Worm (Caenorhabditis elegans) whole organism, young adult: ENCODE data around the gene fipr-3.

ENCODE experiments used
- B0019.2 ChIP-seq: fragments of 200-800 bp; sonication (Bioruptor generic); conservative IDR thresholded peaks from 2 replicates; pipeline ENCODE4 v1.3.6; 2022; ENCODE audit warnings: missing genetic modification reagents, missing genetic modification characterization, missing compliant biosample characterization
- F10E7.11 ChIP-seq: sonication (generic microtip); optimal IDR thresholded peaks from 2 replicates; lab custom pipeline; 2017; ENCODE audit warnings: mild to moderate bottlenecking, missing genetic modification characterization, moderate library complexity, missing compliant biosample characterization
- Y67H2A.10 ChIP-seq: fragments of 200-800 bp; sonication (Bioruptor generic); conservative IDR thresholded peaks from 2 replicates; pipeline ENCODE4 v1.3.6; 2022; ENCODE audit warnings: missing genetic modification reagents, missing genetic modification characterization, missing compliant biosample characterization
- ceh-58 ChIP-seq: fragments of 200-800 bp; sonication (Bioruptor generic); IDR thresholded peaks from 2 replicates; pipeline ENCODE4 v1.3.6; 2022; ENCODE audit warnings: missing genetic modification characterization, missing compliant biosample characterization
- egl-18 ChIP-seq: fragments of 200-800 bp; sonication (Bioruptor generic); IDR thresholded peaks from 2 replicates; pipeline ENCODE4 v1.3.6; 2022; ENCODE audit warnings: missing genetic modification reagents, missing genetic modification characterization, missing compliant biosample characterization
- ets-4 ChIP-seq: fragments of 200-800 bp; sonication (Bioruptor generic); optimal IDR thresholded peaks from 2 replicates; lab custom pipeline; 2018; ENCODE audit warnings: mild to moderate bottlenecking, missing genetic modification characterization, missing compliant biosample characterization
- hmg-20 ChIP-seq: fragments of 200-800 bp; sonication (Bioruptor generic); IDR thresholded peaks from 2 replicates; pipeline ENCODE4 v1.3.6; 2022; ENCODE audit warnings: missing genetic modification reagents, missing genetic modification characterization, missing compliant biosample characterization
- snpc-4 ChIP-seq, 5 experiments: fragments of 150-350 bp in 1 of 5; sonication (generic microtip) in 4 of 5; optimal IDR thresholded peaks; 2 replicates each; lab custom pipeline; 2014 to 2018; ENCODE audit warnings: missing genetic modification characterization in 5 of 5, missing biosample characterization in 3 of 5, antibody characterized with exemption in 2 of 5, mild to moderate bottlenecking in 2 of 5, missing compliant biosample characterization in 2 of 5, missing genotype in 2 of 5, moderate library complexity in 2 of 5, missing genetic modification reagents in 1 of 5
- unc-130 ChIP-seq: sonication (generic microtip); optimal IDR thresholded peaks from 2 replicates; lab custom pipeline; 2016; ENCODE audit warnings: missing genetic modification reagents, missing genetic modification characterization, missing compliant biosample characterization
- unc-62 ChIP-seq: fragments of 150-350 bp; optimal IDR thresholded peaks from 2 replicates; lab custom pipeline; 2014; ENCODE audit warnings: missing biosample characterization, missing genetic modification reagents, missing genetic modification characterization
- ztf-18 ChIP-seq: sonication (generic microtip); optimal IDR thresholded peaks from 2 replicates; lab custom pipeline; 2016; ENCODE audit warnings: missing genotype, mild to moderate bottlenecking, missing genetic modification characterization, missing compliant biosample characterization
- ztf-6 ChIP-seq: fragments of 200-800 bp; sonication (Bioruptor generic); IDR thresholded peaks from 2 replicates; pipeline ENCODE4 v1.3.6; 2022; ENCODE audit warnings: missing genetic modification reagents, missing genetic modification characterization, missing compliant biosample characterization

DNA sequence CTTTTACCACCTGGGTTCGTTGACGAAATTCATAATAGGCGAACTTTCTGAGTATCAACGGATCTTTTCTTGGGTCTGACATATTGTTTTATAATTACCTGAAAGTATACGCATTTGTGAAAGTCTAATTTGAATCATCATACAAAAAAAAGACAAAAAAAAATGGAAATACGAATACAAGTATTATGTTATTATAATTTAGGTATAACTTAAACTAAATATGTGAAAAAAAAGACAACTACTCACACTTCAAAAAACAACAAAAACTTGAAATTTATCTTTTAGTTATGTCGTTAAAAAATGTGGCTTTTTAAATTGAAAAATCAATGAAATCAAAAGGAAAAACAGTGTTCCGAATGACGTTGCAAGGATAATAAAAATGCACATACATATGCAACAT, 10.4 kb upstream of the fipr-3 start, which contains the start of gene fbxa-179:
- no peak for TF ChIP-seq ceh-58
- TF ChIP-seq unc-62 (GFP tag; lab: Kevin White, UChicago) = no peak
- no peak for TF ChIP-seq B0019.2
- no peak for TF ChIP-seq F10E7.11 (tag; lab: Kevin White, UChicago)
- TF ChIP-seq ztf-6 = no peak
- TF ChIP-seq snpc-4 (GFP tag; optimal IDR thresholded peaks at IDR 0.05; lab: Kevin White, UChicago) = no peak
- TF ChIP-seq snpc-4 (tag; optimal IDR thresholded peaks at IDR 0.05; lab: Kevin White, UChicago) = no peak
- TF ChIP-seq hmg-20 (GFP tag; lab: Robert Waterston, UW) = no peak
- no peak for TF ChIP-seq ztf-18
- TF ChIP-seq ets-4 = no peak
- TF ChIP-seq egl-18 (GFP tag; lab: Robert Waterston, UW) = no peak
- TF ChIP-seq unc-130 (GFP tag; lab: Kevin White, UChicago) = no peak
- TF ChIP-seq Y67H2A.10 (GFP tag; lab: Robert Waterston, UW) = no peak
